Worm (Caenorhabditis elegans): ENCODE results near the gene ckb-1.

The ckb-1 gene

DNA sequence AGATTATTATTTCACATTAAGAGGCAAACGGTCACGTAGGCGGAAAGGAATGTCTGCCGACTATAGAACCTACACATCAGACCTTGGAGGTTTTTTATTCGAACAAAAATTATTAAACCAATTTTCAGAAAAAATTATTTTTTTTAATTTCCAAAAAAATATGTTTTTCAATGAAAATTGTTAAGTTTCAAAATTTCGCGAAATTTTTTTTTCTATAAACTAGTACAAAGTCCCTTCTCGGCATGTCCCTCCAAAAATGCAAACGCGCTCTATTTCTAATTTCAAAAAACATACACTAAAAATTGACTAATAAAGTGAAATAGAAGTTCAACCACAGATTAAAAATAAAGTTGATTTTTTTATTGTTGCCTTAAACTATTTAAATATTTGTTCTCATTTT is at the start of gene ckb-1:
ckb-1 (plus strand) TSS at position 301 of the 400 bp plus-strand sequence.
- no peak for TF ChIP-seq klf-2 (GFP tag; conservative IDR thresholded peaks at IDR 0.05)
- TF ChIP-seq med-1 (GFP tag; optimal IDR thresholded peaks at IDR 0.05; ENCODE audit: insufficient read depth): no peak
- no peak for TF ChIP-seq tab-1 (GFP tag; IDR thresholded peaks at IDR 0.05)

DNA sequence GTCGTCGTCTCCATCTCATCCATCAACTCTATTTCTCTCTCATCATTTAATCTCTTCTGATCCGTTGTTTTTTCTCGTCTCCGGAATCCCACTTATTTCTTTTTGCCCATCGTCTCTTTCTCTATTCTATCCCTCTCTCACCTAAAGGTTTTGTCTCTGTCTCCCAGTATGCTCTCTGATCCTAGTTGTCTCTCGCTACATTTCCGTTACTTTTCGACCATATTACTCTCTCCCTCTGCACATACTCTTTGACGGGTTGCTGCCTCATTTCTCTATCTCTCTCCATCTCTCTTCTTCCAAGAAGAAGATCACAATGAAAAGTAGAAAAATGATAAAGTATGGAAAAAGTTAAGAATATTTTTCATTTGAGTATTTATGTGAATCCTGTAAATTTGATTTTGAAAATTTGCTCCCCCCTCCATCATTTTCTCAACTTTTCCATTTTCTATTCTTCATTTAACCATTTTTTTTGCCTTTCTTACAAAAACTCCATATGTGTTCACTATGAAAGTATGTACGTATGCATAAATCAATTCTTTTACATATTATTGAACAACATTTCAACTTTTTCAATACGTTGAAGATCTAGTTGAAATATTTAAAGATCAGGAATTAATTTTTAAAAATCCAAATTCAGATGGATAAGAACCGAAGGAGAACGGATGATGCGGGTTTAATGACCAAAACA is 47.9 kb upstream of the ckb-1 start, which contains the start of gene tag-131:
tag-131 (plus strand) TSS at position 638 of the 688 bp plus-strand sequence.
- TF ChIP-seq ref-1 (GFP tag; conservative IDR thresholded peaks at IDR 0.05): no peak
- no peak for TF ChIP-seq T22C8.4 (GFP tag; IDR thresholded peaks at IDR 0.05)
- no peak for TF ChIP-seq cog-1 (tag; optimal IDR thresholded peaks at IDR 0.05)
- no peak for TF ChIP-seq klf-2 (GFP tag; conservative IDR thresholded peaks at IDR 0.05)
- TF ChIP-seq ztf-29 (GFP tag; IDR thresholded peaks at IDR 0.05): no peak
- TF ChIP-seq ztf-23 (GFP tag; IDR thresholded peaks at IDR 0.05): no peak
- no peak for TF ChIP-seq flt-1 (GFP tag; IDR thresholded peaks at IDR 0.05)
- TF ChIP-seq med-1 (GFP tag; optimal IDR thresholded peaks at IDR 0.05; ENCODE audit: insufficient read depth): no peak
- TF ChIP-seq tab-1 (GFP tag; IDR thresholded peaks at IDR 0.05): no peak

DNA sequence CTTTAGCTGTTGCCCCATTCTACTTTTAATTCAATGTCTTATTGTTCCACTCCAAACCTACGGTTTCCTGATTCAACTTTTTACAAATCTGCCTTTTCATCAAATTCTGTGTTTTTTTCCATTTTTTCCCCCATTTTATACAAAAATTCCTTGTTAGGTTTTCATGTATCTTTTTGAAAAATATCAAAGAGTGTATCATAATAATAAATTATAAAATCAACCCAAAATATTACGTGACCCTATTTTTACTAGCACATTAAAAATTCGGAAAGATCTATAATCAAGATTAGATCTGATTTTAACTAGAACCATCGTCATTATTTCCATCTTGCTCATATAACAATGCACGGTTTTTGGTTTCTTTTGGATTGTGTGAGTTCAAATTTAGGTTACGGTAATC is 45.0 kb upstream of the ckb-1 start, which contains the start of gene H38K22.6:
H38K22.6 (plus strand) TSS at position 301 of the 400 bp plus-strand sequence.
- TF ChIP-seq med-1 (GFP tag; optimal IDR thresholded peaks at IDR 0.05; ENCODE audit: insufficient read depth): no peak
- no peak for TF ChIP-seq ztf-29 (GFP tag; IDR thresholded peaks at IDR 0.05)
- TF ChIP-seq ztf-23 (GFP tag; IDR thresholded peaks at IDR 0.05): no peak
- TF ChIP-seq ref-1 (GFP tag; conservative IDR thresholded peaks at IDR 0.05): no peak
- no peak for TF ChIP-seq T22C8.4 (GFP tag; IDR thresholded peaks at IDR 0.05)
- no peak for TF ChIP-seq cog-1 (tag; optimal IDR thresholded peaks at IDR 0.05)
- TF ChIP-seq tab-1 (GFP tag; IDR thresholded peaks at IDR 0.05): no peak
- TF ChIP-seq klf-2 (GFP tag; conservative IDR thresholded peaks at IDR 0.05): no peak
- no peak for TF ChIP-seq flt-1 (GFP tag; IDR thresholded peaks at IDR 0.05)

DNA sequence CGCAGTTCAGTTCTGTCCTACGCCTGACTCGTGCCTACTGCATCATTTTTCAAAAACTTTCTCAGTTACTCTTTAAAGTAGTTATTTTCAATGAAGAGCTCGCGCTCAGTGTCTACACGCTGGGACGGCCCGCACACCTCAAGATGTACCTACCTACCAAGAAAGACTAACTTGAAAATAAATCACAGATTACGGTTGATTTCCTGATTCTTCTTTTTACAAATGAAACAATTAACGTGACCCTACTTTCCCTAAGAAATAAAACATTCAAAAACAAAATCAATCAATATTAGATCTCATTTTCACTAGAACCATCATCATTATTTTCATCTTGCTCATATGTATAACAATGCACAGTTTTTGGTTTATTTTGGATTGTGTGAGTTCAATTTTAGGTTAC is 43.7 kb upstream of the ckb-1 start, which contains the start of gene H38K22.7:
H38K22.7 (plus strand) TSS at position 301 of the 400 bp plus-strand sequence.
- TF ChIP-seq med-1 (GFP tag; optimal IDR thresholded peaks at IDR 0.05; ENCODE audit: insufficient read depth): no peak
- no peak for TF ChIP-seq cog-1 (tag; optimal IDR thresholded peaks at IDR 0.05)
- no peak for TF ChIP-seq ztf-29 (GFP tag; IDR thresholded peaks at IDR 0.05)
- TF ChIP-seq ztf-23 (GFP tag; IDR thresholded peaks at IDR 0.05): no peak
- no peak for TF ChIP-seq ref-1 (GFP tag; conservative IDR thresholded peaks at IDR 0.05)
- no peak for TF ChIP-seq flt-1 (GFP tag; IDR thresholded peaks at IDR 0.05)
- no peak for TF ChIP-seq tab-1 (GFP tag; IDR thresholded peaks at IDR 0.05)
- no peak for TF ChIP-seq T22C8.4 (GFP tag; IDR thresholded peaks at IDR 0.05)
- no peak for TF ChIP-seq klf-2 (GFP tag; conservative IDR thresholded peaks at IDR 0.05)

DNA sequence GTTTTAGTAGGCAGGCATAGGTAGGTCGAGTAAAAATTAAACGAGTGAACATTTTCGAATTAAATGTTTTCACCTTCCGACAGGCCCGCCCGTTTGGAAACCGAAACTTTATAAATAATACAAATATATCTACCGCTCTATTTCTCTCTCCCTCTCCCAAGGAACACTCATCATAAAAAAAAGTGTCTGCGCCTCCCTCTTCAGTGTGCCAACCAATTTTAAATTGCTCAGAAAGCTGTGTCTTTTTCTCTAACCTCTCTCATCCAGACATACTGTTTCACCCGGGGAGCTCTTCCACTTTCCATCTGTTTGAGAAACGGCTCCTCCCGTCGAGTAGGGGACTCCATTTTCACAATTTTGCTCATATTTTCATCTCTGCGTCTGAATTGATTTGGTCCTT is 42.0 kb upstream of the ckb-1 start:
- no peak for TF ChIP-seq flt-1 (GFP tag; IDR thresholded peaks at IDR 0.05)
- no peak for TF ChIP-seq tab-1 (GFP tag; IDR thresholded peaks at IDR 0.05)
- TF ChIP-seq T22C8.4 (GFP tag; IDR thresholded peaks at IDR 0.05): no peak
- TF ChIP-seq med-1 (GFP tag; optimal IDR thresholded peaks at IDR 0.05; ENCODE audit: insufficient read depth): no peak
- TF ChIP-seq ref-1 (GFP tag; conservative IDR thresholded peaks at IDR 0.05): no peak
- TF ChIP-seq cog-1 (tag; optimal IDR thresholded peaks at IDR 0.05): no peak
- TF ChIP-seq klf-2 (GFP tag; conservative IDR thresholded peaks at IDR 0.05): no peak
- no peak for TF ChIP-seq ztf-29 (GFP tag; IDR thresholded peaks at IDR 0.05)
- no peak for TF ChIP-seq ztf-23 (GFP tag; IDR thresholded peaks at IDR 0.05)

DNA sequence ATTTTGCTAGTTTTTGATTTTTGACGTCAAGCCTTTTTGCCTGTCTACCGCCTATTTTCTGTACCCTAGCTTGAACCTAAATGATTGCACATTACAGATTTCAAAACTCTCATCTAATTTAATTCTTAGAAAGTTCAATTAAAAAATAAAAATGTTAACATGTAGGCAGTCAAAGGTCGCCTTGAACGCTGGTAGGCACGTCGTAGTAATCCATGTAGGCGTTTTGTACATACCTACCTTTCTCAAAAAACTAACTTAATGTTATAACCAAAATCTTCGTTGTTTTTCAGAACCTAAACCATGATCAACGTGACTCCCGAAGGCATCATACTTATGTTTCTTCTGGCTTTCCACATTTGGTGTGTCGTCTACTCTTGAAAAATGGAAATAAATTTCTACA is 41.2 kb upstream of the ckb-1 start, which contains the start of gene H38K22.9:
H38K22.9 (plus strand) TSS at position 301 of the 400 bp plus-strand sequence.
- TF ChIP-seq T22C8.4 (GFP tag; IDR thresholded peaks at IDR 0.05): no peak
- no peak for TF ChIP-seq cog-1 (tag; optimal IDR thresholded peaks at IDR 0.05)
- no peak for TF ChIP-seq tab-1 (GFP tag; IDR thresholded peaks at IDR 0.05)
- TF ChIP-seq ref-1 (GFP tag; conservative IDR thresholded peaks at IDR 0.05): no peak
- no peak for TF ChIP-seq ztf-29 (GFP tag; IDR thresholded peaks at IDR 0.05)
- TF ChIP-seq klf-2 (GFP tag; conservative IDR thresholded peaks at IDR 0.05): no peak
- TF ChIP-seq med-1 (GFP tag; optimal IDR thresholded peaks at IDR 0.05; ENCODE audit: insufficient read depth): no peak
- no peak for TF ChIP-seq flt-1 (GFP tag; IDR thresholded peaks at IDR 0.05)
- TF ChIP-seq ztf-23 (GFP tag; IDR thresholded peaks at IDR 0.05): no peak

DNA sequence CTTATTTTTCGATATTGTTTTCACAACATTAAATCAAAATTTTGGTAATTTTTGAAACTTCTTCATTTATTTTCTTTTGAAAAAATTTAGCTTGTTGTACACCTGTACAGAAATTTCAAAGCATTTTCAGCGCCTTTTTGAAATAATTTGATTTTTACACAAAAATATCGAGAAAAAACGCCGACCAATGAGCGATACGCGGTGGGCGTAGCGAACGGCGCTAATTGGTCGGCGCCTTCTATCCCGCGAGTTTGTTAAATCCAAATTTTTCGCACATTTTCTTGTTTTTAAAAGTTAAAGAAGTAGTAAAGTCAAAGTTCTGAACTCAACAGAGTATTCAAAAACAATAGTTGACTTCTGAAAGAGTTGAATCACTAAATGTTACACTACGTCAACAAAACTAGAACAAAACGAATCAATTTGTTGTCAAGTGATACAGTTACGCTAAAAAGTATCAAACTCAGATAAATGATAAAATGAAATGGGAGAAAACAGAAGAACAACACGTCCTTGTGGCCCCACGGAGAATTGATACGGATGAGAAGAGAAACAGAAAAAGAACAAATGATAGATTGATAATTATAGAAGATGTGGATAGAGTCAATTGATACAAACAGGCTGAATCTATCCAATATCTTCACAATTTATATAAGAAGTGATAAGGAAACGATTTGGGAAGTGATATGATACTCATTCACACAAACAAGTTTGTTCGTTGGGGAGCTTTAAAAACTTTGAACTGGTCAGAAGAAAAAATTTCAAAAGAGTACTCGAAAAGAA is 36.7 kb upstream of the ckb-1 start:
- TF ChIP-seq tab-1 (GFP tag; IDR thresholded peaks at IDR 0.05) (no peak), cog-1 (tag; optimal IDR thresholded peaks at IDR 0.05) (no peak)

DNA sequence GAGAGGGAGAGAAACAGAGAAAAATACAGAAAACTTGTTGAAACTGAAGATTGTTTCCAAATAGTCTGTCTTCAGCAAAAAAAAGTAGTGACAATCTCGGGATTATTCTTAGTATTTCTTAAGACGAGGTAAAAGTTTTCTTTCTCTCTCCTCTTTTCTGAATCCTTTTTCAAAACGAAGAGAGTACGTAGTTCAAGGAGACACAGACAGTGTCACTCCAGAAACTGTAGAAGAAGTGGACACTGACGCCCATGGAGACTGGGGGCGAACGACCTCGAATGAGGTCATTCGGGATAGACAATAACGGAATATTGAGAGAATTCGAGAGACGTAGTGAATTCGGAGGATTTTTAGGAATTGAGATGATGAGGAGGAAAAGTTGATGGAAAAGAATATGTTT is 34.1 kb upstream of the ckb-1 start, which contains the start of gene gly-6:
gly-6 (minus strand) TSS at position 245 of the 400 bp plus-strand sequence.
- TF ChIP-seq ztf-23 (GFP tag; IDR thresholded peaks at IDR 0.05) (no peak), ref-1 (GFP tag; conservative IDR thresholded peaks at IDR 0.05) (no peak), tab-1 (GFP tag; IDR thresholded peaks at IDR 0.05) (no peak), flt-1 (GFP tag; IDR thresholded peaks at IDR 0.05) (no peak), T22C8.4 (GFP tag; IDR thresholded peaks at IDR 0.05) (no peak), klf-2 (GFP tag; conservative IDR thresholded peaks at IDR 0.05) (no peak), ztf-29 (GFP tag; IDR thresholded peaks at IDR 0.05) (no peak), cog-1 (tag; optimal IDR thresholded peaks at IDR 0.05) (no peak)

DNA sequence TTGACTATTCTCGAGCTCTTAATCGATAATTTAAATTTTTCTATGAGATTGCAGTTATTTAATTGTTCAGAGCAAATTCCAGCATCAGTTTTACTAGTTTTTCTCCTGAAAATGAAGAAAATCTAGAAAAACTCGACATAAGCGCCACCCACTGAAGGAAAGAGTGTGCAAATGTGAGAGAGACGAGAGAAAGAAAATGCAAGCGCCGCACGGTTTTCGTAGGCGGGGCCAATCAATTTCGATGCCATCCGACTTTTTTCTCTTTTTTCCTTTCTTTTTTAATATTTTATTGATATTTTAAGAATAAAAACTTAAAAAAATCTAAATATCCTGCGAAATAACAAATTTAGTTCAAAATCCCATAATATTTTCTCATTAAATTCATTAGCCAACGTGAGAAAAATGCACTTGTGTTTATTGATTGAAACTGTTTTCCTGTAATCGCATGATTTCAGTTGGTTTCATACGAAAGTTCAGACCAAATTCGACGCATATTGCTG is 32.5 kb upstream of the ckb-1 start, which contains the start of gene cdk-12:
cdk-12 (plus strand) TSS at position 450 of the 500 bp plus-strand sequence.
- no peak for TF ChIP-seq T22C8.4 (GFP tag; IDR thresholded peaks at IDR 0.05)
- no peak for TF ChIP-seq flt-1 (GFP tag; IDR thresholded peaks at IDR 0.05)
- TF ChIP-seq ztf-29 (GFP tag; IDR thresholded peaks at IDR 0.05): no peak
- TF ChIP-seq klf-2 (GFP tag; conservative IDR thresholded peaks at IDR 0.05): no peak
- no peak for TF ChIP-seq cog-1 (tag; optimal IDR thresholded peaks at IDR 0.05)
- TF ChIP-seq ztf-23 (GFP tag; IDR thresholded peaks at IDR 0.05): no peak
- TF ChIP-seq ref-1 (GFP tag; conservative IDR thresholded peaks at IDR 0.05): no peak

Measured in whole organism, midembryonic.